Fruit fly (Drosophila melanogaster): ENCODE data around the gene Inx7.

DNA sequence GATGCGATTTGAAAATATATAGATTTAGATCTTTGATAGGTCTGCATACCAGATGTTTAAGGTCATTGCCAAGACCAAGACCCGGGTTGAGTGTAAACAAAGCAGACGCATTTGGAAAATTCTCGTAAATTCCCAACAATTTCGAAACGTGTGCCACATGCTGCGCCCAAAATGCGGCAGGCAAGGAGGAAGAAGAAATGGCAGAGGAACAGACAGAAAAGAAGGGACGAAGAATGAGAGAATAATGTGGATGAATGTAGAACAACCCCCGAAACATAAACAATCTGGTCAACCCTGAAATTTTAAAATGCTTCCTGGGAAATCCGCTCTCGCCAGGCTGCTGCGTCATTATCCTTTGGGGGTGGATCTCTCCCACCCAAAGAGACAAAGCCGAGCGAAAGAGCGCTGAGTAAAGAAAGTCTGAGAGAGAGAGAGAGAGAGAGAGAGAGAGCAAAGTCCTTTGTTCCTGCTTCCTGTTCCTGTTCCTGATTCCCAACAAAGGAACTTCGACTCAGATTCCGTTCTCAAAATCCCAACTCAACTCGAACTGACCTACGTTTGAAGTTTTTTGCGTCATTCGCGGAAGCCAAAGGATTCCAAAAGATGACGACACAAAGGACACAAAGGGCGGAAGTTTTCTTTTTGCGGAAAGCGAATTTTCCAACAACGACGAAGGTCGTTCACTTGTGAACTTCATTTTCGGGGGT is 4.6 kb downstream of the Inx7 start:
- TF ChIP-seq Dll (optimal IDR thresholded peaks at IDR 0.05) (no peak), EcR (GFP tag; optimal IDR thresholded peaks at IDR 0.05) (no peak), psq (optimal IDR thresholded peaks at IDR 0.05) (no peak), pan (optimal IDR thresholded peaks at IDR 0.05) (no peak), usp (GFP tag; optimal IDR thresholded peaks at IDR 0.05) (no peak), CG8478 (optimal IDR thresholded peaks at IDR 0.05) (no peak)
